Fruit fly (Drosophila melanogaster) whole organism, embryonic: ENCODE results near the gene firl.

Experiments used
- Abd-B ChIP-seq: fragments of 200-800 bp; sonication (Bioruptor generic); optimal IDR thresholded peaks from 2 replicates; lab custom pipeline; 2018; ENCODE audit warnings: missing biosample characterization, mild to moderate bottlenecking, missing genetic modification characterization, moderate library complexity
- Atf3 ChIP-seq: fragments of 200-800 bp; sonication (Bioruptor generic); optimal IDR thresholded peaks from 3 replicates; lab custom pipeline; 2016; ENCODE audit warnings: missing biosample characterization, missing genetic modification characterization
- B-H2 ChIP-seq: fragments of 200-800 bp; sonication (Bioruptor generic); optimal IDR thresholded peaks from 2 replicates; lab custom pipeline; 2018; ENCODE audit warnings: missing biosample characterization, mild to moderate bottlenecking, missing genetic modification characterization
- Blimp-1 ChIP-seq: fragments of 200-800 bp; sonication (Bioruptor generic); optimal IDR thresholded peaks from 3 replicates; lab custom pipeline; 2018; ENCODE audit warnings: missing biosample characterization, missing genetic modification characterization, mild to moderate bottlenecking, moderate library complexity, missing genetic modification reagents
- CG10267 ChIP-seq: fragments of 200-800 bp; sonication (Bioruptor generic); optimal IDR thresholded peaks from 2 replicates; lab custom pipeline; 2018; ENCODE audit warnings: missing biosample characterization, mild to moderate bottlenecking, missing genetic modification characterization, moderate library complexity
- CG10979 ChIP-seq: fragments of 200-800 bp; sonication (Bioruptor generic); optimal IDR thresholded peaks from 2 replicates; lab custom pipeline; 2018; ENCODE audit warnings: missing biosample characterization, mild to moderate bottlenecking, missing genetic modification characterization, moderate library complexity
- CG11504 ChIP-seq: fragments of 200-800 bp; sonication (Bioruptor generic); optimal IDR thresholded peaks from 3 replicates; lab custom pipeline; 2019; ENCODE audit warnings: missing biosample characterization, mild to moderate bottlenecking, missing genetic modification characterization, moderate library complexity
- CG14710 ChIP-seq: fragments of 200-800 bp; sonication (Bioruptor generic); optimal IDR thresholded peaks from 3 replicates; lab custom pipeline; 2019; ENCODE audit warnings: missing biosample characterization, mild to moderate bottlenecking, missing genetic modification characterization, moderate library complexity
- CG15073 ChIP-seq: fragments of 200-800 bp; sonication (Bioruptor generic); optimal IDR thresholded peaks from 2 replicates; lab custom pipeline; 2016; ENCODE audit warnings: missing biosample characterization, missing genetic modification characterization
- CG17361 ChIP-seq: fragments of 200-800 bp; sonication (Bioruptor generic); IDR thresholded peaks from 3 replicates; pipeline ENCODE4 v1.3.6; 2022; ENCODE audit warnings: missing biosample characterization, missing genetic modification characterization
- CG17829 ChIP-seq: fragments of 200-800 bp; optimal IDR thresholded peaks from 2 replicates; lab custom pipeline; 2019; ENCODE audit warnings: missing biosample characterization, mild to moderate bottlenecking, missing genetic modification characterization, moderate library complexity
- CG17912 ChIP-seq: fragments of 200-800 bp; sonication (Bioruptor generic); optimal IDR thresholded peaks from 2 replicates; lab custom pipeline; 2018; ENCODE audit warnings: missing biosample characterization, mild to moderate bottlenecking, missing genetic modification characterization
- CG1792 ChIP-seq: fragments of 200-800 bp; sonication (Bioruptor generic); optimal IDR thresholded peaks from 2 replicates; lab custom pipeline; 2016; ENCODE audit warnings: missing biosample characterization, missing genetic modification characterization
- CG18262 ChIP-seq: fragments of 200-800 bp; optimal IDR thresholded peaks from 3 replicates; lab custom pipeline; 2019; ENCODE audit warnings: missing biosample characterization, mild to moderate bottlenecking, missing genetic modification characterization, moderate library complexity
- CG2712 ChIP-seq: fragments of 200-800 bp; optimal IDR thresholded peaks from 3 replicates; lab custom pipeline; 2019; ENCODE audit warnings: missing biosample characterization, mild to moderate bottlenecking, missing genetic modification characterization, moderate library complexity
- CG31441 ChIP-seq: fragments of 200-800 bp; sonication (Bioruptor generic); IDR thresholded peaks from 2 replicates; pipeline ENCODE4 v1.3.6; 2022; ENCODE audit warnings: missing biosample characterization, missing genetic modification characterization
- CG5180 ChIP-seq: fragments of 200-800 bp; sonication (Bioruptor generic); optimal IDR thresholded peaks from 3 replicates; lab custom pipeline; 2017; ENCODE audit warnings: missing biosample characterization, missing genetic modification characterization, mild to moderate bottlenecking, moderate library complexity, missing genetic modification reagents
- CG6254 ChIP-seq: fragments of 200-800 bp; sonication (Bioruptor generic); optimal IDR thresholded peaks from 3 replicates; lab custom pipeline; 2017; ENCODE audit warnings: mild to moderate bottlenecking, missing biosample characterization, missing genetic modification reagents, missing genetic modification characterization
- CG7987 ChIP-seq: fragments of 200-800 bp; sonication (Bioruptor generic); optimal IDR thresholded peaks from 2 replicates; lab custom pipeline; 2018; ENCODE audit warnings: missing biosample characterization, mild to moderate bottlenecking, missing genetic modification characterization, moderate library complexity
- CG8388 ChIP-seq: fragments of 200-800 bp; sonication (Bioruptor generic); optimal IDR thresholded peaks from 2 replicates; lab custom pipeline; 2019; ENCODE audit warnings: missing biosample characterization, mild to moderate bottlenecking, missing genetic modification characterization, moderate library complexity
- Dp ChIP-seq: fragments of 200-800 bp; sonication (Bioruptor generic); optimal IDR thresholded peaks from 2 replicates; lab custom pipeline; 2018; ENCODE audit warnings: missing biosample characterization, mild to moderate bottlenecking, missing genetic modification characterization, moderate library complexity
- Ets97D ChIP-seq: fragments of 200-800 bp; sonication (Bioruptor generic); optimal IDR thresholded peaks from 3 replicates; lab custom pipeline; 2016; ENCODE audit warnings: missing biosample characterization, missing genetic modification characterization
- MTF-1 ChIP-seq: fragments of 200-800 bp; sonication (Bioruptor generic); optimal IDR thresholded peaks from 2 replicates; lab custom pipeline; 2018; ENCODE audit warnings: missing biosample characterization, mild to moderate bottlenecking, missing genetic modification characterization, borderline replicate concordance
- Nf-YA ChIP-seq: fragments of 200-800 bp; sonication (Bioruptor generic); IDR thresholded peaks from 2 replicates; pipeline ENCODE4 v1.3.6; 2022; ENCODE audit warnings: missing biosample characterization, missing genetic modification characterization
- Ravus ChIP-seq: fragments of 200-800 bp; sonication (Bioruptor generic); IDR thresholded peaks from 2 replicates; pipeline ENCODE4 v1.3.6; 2022; ENCODE audit warnings: missing biosample characterization, missing genetic modification characterization
- Trl ChIP-seq, 3 experiments: fragments of >200 bp in 2 of 3; fragments of 200-800 bp in 1 of 3; sonication (Bioruptor generic) in 1 of 3; optimal IDR thresholded peaks; 2 replicates in 1 of 3; 3 replicates in 2 of 3; lab custom pipeline; 2016 to 2017; ENCODE audit warnings: missing biosample characterization in 1 of 3, missing genetic modification characterization in 1 of 3
- bsh ChIP-seq, 2 experiments: fragments of 200-800 bp; sonication (Bioruptor generic); optimal IDR thresholded peaks; 2 replicates each; lab custom pipeline; 2017 to 2018; ENCODE audit warnings: mild to moderate bottlenecking in 2 of 2, missing biosample characterization in 2 of 2, missing genetic modification characterization in 2 of 2, moderate library complexity in 1 of 2
- dati ChIP-seq: fragments of 200-800 bp; sonication (Bioruptor generic); IDR thresholded peaks from 2 replicates; pipeline ENCODE4 v1.3.6; 2022; ENCODE audit warnings: missing biosample characterization, missing genetic modification characterization
- dmrt11E ChIP-seq: fragments of 200-800 bp; sonication (Bioruptor generic); optimal IDR thresholded peaks from 3 replicates; lab custom pipeline; 2018; ENCODE audit warnings: missing biosample characterization, mild to moderate bottlenecking, missing genetic modification characterization, moderate library complexity
- esg ChIP-seq: fragments of 200-800 bp; sonication (Bioruptor generic); conservative IDR thresholded peaks from 2 replicates; pipeline ENCODE4 v1.3.6; 2022; ENCODE audit warnings: missing biosample characterization, missing genetic modification characterization
- gem ChIP-seq: fragments of 200-800 bp; sonication (Bioruptor generic); optimal IDR thresholded peaks from 2 replicates; lab custom pipeline; 2019; ENCODE audit warnings: missing biosample characterization, mild to moderate bottlenecking, missing genetic modification characterization, moderate library complexity
- lola ChIP-seq, 3 experiments: fragments of >200 bp in 2 of 3; fragments of 200-800 bp in 1 of 3; sonication (Bioruptor generic) in 1 of 3; optimal IDR thresholded peaks; 2 replicates each; lab custom pipeline; 2017 to 2019; ENCODE audit warnings: missing biosample characterization in 3 of 3, missing genetic modification characterization in 3 of 3, mild to moderate bottlenecking in 1 of 3, moderate library complexity in 1 of 3
- nmo ChIP-seq: fragments of 200-800 bp; sonication (Bioruptor generic); optimal IDR thresholded peaks from 2 replicates; lab custom pipeline; 2018; ENCODE audit warnings: missing biosample characterization, mild to moderate bottlenecking, missing genetic modification characterization, moderate library complexity
- nom ChIP-seq: fragments of 200-800 bp; sonication (Bioruptor generic); optimal IDR thresholded peaks from 2 replicates; lab custom pipeline; 2017; ENCODE audit warnings: missing biosample characterization, missing genetic modification characterization, mild to moderate bottlenecking, moderate library complexity, missing genetic modification reagents
- phol ChIP-seq: fragments of 200-800 bp; sonication (Bioruptor generic); optimal IDR thresholded peaks from 3 replicates; lab custom pipeline; 2018; ENCODE audit warnings: missing biosample characterization, mild to moderate bottlenecking, missing genetic modification characterization, moderate library complexity
- sens ChIP-seq: fragments of 200-800 bp; sonication (Bioruptor generic); peaks from one replicate; lab custom pipeline; 2016; ENCODE audit warnings: missing biosample characterization, missing genetic modification characterization
- trem ChIP-seq: fragments of 200-800 bp; optimal IDR thresholded peaks from 3 replicates; lab custom pipeline; 2019; ENCODE audit warnings: missing biosample characterization, mild to moderate bottlenecking, missing genetic modification characterization, moderate library complexity

Gene firl

dm6 chr2L:12066617-12067251 is at the start of gene firl:
firl (minus strand) TSS chr2L:12066775.
- peak in 1 of 2 experiments; percentile 11 for TF ChIP-seq Trl (optimal IDR thresholded peaks at IDR 0.05; lab: Kevin White, UChicago)
- TF ChIP-seq Trl (GFP tag; optimal IDR thresholded peaks at IDR 0.05; lab: Kevin White, UChicago), result no peak
- TF ChIP-seq esg (GFP tag; lab: Robert Waterston, UW), result no peak
- peak; percentile 55 for TF ChIP-seq nom
- peak; percentile 53 for TF ChIP-seq Blimp-1 (GFP tag; lab: Kevin White, UChicago)

- peak; percentile 2 for TF ChIP-seq trem
- TF ChIP-seq B-H2, result no peak
- TF ChIP-seq CG18262 (tag; lab: Kevin White, UChicago), result peak; percentile 58
- TF ChIP-seq Blimp-1 (GFP tag; lab: Kevin White, UChicago), result peak; percentile 37
- TF ChIP-seq CG8388, result peak; percentile 0
- peak; percentile 25 for TF ChIP-seq CG10267 (tag; lab: Kevin White, UChicago)
- TF ChIP-seq dmrt11E, result peak; percentile 8
- TF ChIP-seq lola (GFP tag; optimal IDR thresholded peaks at IDR 0.05; lab: Kevin White, UChicago), result peak in 1 of 3 experiments; percentile 31
- TF ChIP-seq gem (tag; lab: Kevin White, UChicago), result peak; percentile 29
- no peak for TF ChIP-seq MTF-1 (GFP tag; lab: Kevin White, UChicago)
- TF ChIP-seq CG17829 (tag; lab: Kevin White, UChicago), result peak; percentile 13
- TF ChIP-seq phol (tag; lab: Kevin White, UChicago), result peak; percentile 44
- peak; percentile 61 for TF ChIP-seq CG2712 (tag; lab: Kevin White, UChicago)
- TF ChIP-seq CG14710, result peak; percentile 33
- TF ChIP-seq Ravus (GFP tag; lab: Robert Waterston, UW), result no peak
- TF ChIP-seq nmo (GFP tag; lab: Kevin White, UChicago), result peak; percentile 21
- peak; percentile 56 for TF ChIP-seq CG10979 (tag; lab: Kevin White, UChicago)
- no peak for TF ChIP-seq Ets97D
- TF ChIP-seq CG6254 (GFP tag; lab: Kevin White, UChicago), result no peak
- TF ChIP-seq CG11504 (tag; lab: Kevin White, UChicago), result peak; percentile 16
- TF ChIP-seq CG15073 (GFP tag; lab: Kevin White, UChicago), result no peak
- TF ChIP-seq Dp, result no peak
- no peak for TF ChIP-seq Nf-YA (GFP tag; lab: Robert Waterston, UW)
- TF ChIP-seq dati (GFP tag; lab: Robert Waterston, UW), result no peak
- TF ChIP-seq CG31441 (GFP tag; lab: Robert Waterston, UW), result 0 out of 2 replicates have a peak, but pooled peaks have one; percentile 31
- peak; percentile 36; the same call in 1 of the 3 replicates for TF ChIP-seq CG17361 (GFP tag; lab: Robert Waterston, UW)
- peak; percentile 0 for TF ChIP-seq Abd-B
- peak in 1 of 2 experiments; percentile 12 for TF ChIP-seq bsh (GFP tag; optimal IDR thresholded peaks at IDR 0.05; lab: Kevin White, UChicago)
- TF ChIP-seq Atf3, result no peak
- TF ChIP-seq CG7987 (GFP tag; lab: Kevin White, UChicago), result no peak
These were observed 49.2 kb upstream of the firl start for dm6 chr2L:12115809-12116208.

- TF ChIP-seq Trl (optimal IDR thresholded peaks at IDR 0.05; lab: Kevin White, UChicago) (peak in 1 of 2 experiments; percentile 17), Trl (GFP tag; optimal IDR thresholded peaks at IDR 0.05; lab: Kevin White, UChicago) (no peak), sens (peak; percentile 29), CG1792 (GFP tag; lab: Kevin White, UChicago) (no peak), CG17912 (GFP tag; lab: Kevin White, UChicago) (no peak), CG5180 (GFP tag; lab: Kevin White, UChicago) (peak; percentile 92)
These were observed 47.6 kb upstream of the firl start, which contains the start of gene CG17211 for dm6 chr2L:12114159-12114558. CG17211 (plus strand) TSS chr2L:12114360.
